Fruit fly (Drosophila melanogaster) whole organism, prepupa: ENCODE measurements around the gene Ube4B.

Experiments used
- Blimp-1 ChIP-seq: fragments of 200-800 bp; sonication (Bioruptor generic); optimal IDR thresholded peaks from 3 replicates; lab custom pipeline; 2017; ENCODE audit warnings: missing biosample characterization, missing genetic modification characterization, mild to moderate bottlenecking, moderate library complexity, missing genetic modification reagents
- CG10631 ChIP-seq: fragments of 200-800 bp; sonication (Bioruptor generic); optimal IDR thresholded peaks from 2 replicates; lab custom pipeline; 2016; ENCODE audit warnings: missing biosample characterization, missing genetic modification characterization
- CG11294 ChIP-seq: fragments of 200-800 bp; sonication (Bioruptor generic); IDR thresholded peaks from 2 replicates; pipeline ENCODE4 v1.3.6; 2022; ENCODE audit warnings: missing biosample characterization, missing genetic modification characterization
- CG11902 ChIP-seq: fragments of 200-800 bp; sonication (Bioruptor generic); optimal IDR thresholded peaks from 3 replicates; lab custom pipeline; 2016; ENCODE audit warnings: missing biosample characterization, missing genetic modification characterization
- CG15336 ChIP-seq: fragments of 200-800 bp; sonication (Bioruptor generic); IDR thresholded peaks from 2 replicates; pipeline ENCODE4 v1.3.6; 2022; ENCODE audit warnings: missing biosample characterization, missing genetic modification characterization
- CG16779 ChIP-seq: fragments of 200-800 bp; sonication (Bioruptor generic); optimal IDR thresholded peaks from 3 replicates; lab custom pipeline; 2017; ENCODE audit warnings: missing biosample characterization, mild to moderate bottlenecking, missing genetic modification characterization
- CG3032 ChIP-seq: fragments of 200-800 bp; optimal IDR thresholded peaks from 2 replicates; lab custom pipeline; 2019; ENCODE audit warnings: missing biosample characterization, mild to moderate bottlenecking, missing genetic modification characterization, moderate library complexity
- CG31627 ChIP-seq: fragments of 200-800 bp; sonication (Bioruptor generic); optimal IDR thresholded peaks from 3 replicates; lab custom pipeline; 2016; ENCODE audit warnings: missing biosample characterization, missing genetic modification characterization
- CG3919 ChIP-seq: fragments of 200-800 bp; sonication (Bioruptor generic); optimal IDR thresholded peaks from 3 replicates; lab custom pipeline; 2016; ENCODE audit warnings: missing biosample characterization, missing genetic modification characterization
- CG6276 ChIP-seq: fragments of 200-800 bp; sonication (Bioruptor generic); optimal IDR thresholded peaks from 2 replicates; lab custom pipeline; 2017; ENCODE audit warnings: missing biosample characterization, mild to moderate bottlenecking, missing genetic modification characterization
- CG6792 ChIP-seq: fragments of 200-800 bp; sonication (Bioruptor generic); optimal IDR thresholded peaks from 3 replicates; lab custom pipeline; 2016; ENCODE audit warnings: missing biosample characterization, missing genetic modification characterization
- CG6808 ChIP-seq: fragments of 200-800 bp; sonication (Bioruptor generic); optimal IDR thresholded peaks from 3 replicates; lab custom pipeline; 2017; ENCODE audit warnings: missing biosample characterization, missing genetic modification characterization, mild to moderate bottlenecking, moderate library complexity, missing genetic modification reagents
- CG6854 ChIP-seq: fragments of 200-800 bp; sonication (Bioruptor generic); optimal IDR thresholded peaks from 2 replicates; lab custom pipeline; 2017; ENCODE audit warnings: missing biosample characterization, mild to moderate bottlenecking, missing genetic modification characterization
- CG7368 ChIP-seq: fragments of 200-800 bp; sonication (Bioruptor generic); optimal IDR thresholded peaks from 3 replicates; lab custom pipeline; 2016; ENCODE audit warnings: missing biosample characterization, missing genetic modification characterization
- CG8319 ChIP-seq: fragments of 200-800 bp; sonication (Bioruptor generic); optimal IDR thresholded peaks from 3 replicates; lab custom pipeline; 2016; ENCODE audit warnings: missing biosample characterization, missing genetic modification characterization
- CG8632 ChIP-seq: fragments of 200-800 bp; sonication (Bioruptor generic); optimal IDR thresholded peaks from 3 replicates; lab custom pipeline; 2016; ENCODE audit warnings: missing biosample characterization, missing genetic modification characterization
- CG9139 ChIP-seq: fragments of 200-800 bp; sonication (Bioruptor generic); optimal IDR thresholded peaks from 3 replicates; lab custom pipeline; 2017; ENCODE audit warnings: missing biosample characterization, mild to moderate bottlenecking, missing genetic modification characterization
- Eip75B ChIP-seq: fragments of 200-800 bp; sonication (Bioruptor generic); optimal IDR thresholded peaks from 3 replicates; lab custom pipeline; 2016; ENCODE audit warnings: missing biosample characterization, missing genetic modification characterization
- Eip78C ChIP-seq: fragments of 200-800 bp; sonication (Bioruptor generic); peaks from one replicate; lab custom pipeline; 2016; ENCODE audit warnings: missing biosample characterization, missing genetic modification characterization
- Ets21C ChIP-seq: fragments of 200-800 bp; sonication (Bioruptor generic); optimal IDR thresholded peaks from 3 replicates; lab custom pipeline; 2016; ENCODE audit warnings: missing biosample characterization, missing genetic modification characterization
- Ets96B ChIP-seq: fragments of 200-800 bp; optimal IDR thresholded peaks from 2 replicates; lab custom pipeline; 2019; ENCODE audit warnings: missing biosample characterization, mild to moderate bottlenecking, missing genetic modification characterization, moderate library complexity
- Hr4 ChIP-seq: fragments of 200-800 bp; sonication (Bioruptor generic); optimal IDR thresholded peaks from 3 replicates; lab custom pipeline; 2016; ENCODE audit warnings: missing biosample characterization, missing genetic modification characterization
- Met ChIP-seq: fragments of 200-800 bp; sonication (Bioruptor generic); optimal IDR thresholded peaks from 3 replicates; lab custom pipeline; 2016; ENCODE audit warnings: missing biosample characterization, missing genetic modification characterization
- OdsH ChIP-seq: fragments of 200-800 bp; sonication (Bioruptor generic); optimal IDR thresholded peaks from 3 replicates; lab custom pipeline; 2016; ENCODE audit warnings: missing biosample characterization, missing genetic modification characterization
- Smox ChIP-seq: fragments of 200-800 bp; sonication (Bioruptor generic); optimal IDR thresholded peaks from 3 replicates; lab custom pipeline; 2016; ENCODE audit warnings: missing biosample characterization, missing genetic modification characterization
- Sox14 ChIP-seq: fragments of 200-800 bp; sonication (Bioruptor generic); optimal IDR thresholded peaks from 3 replicates; lab custom pipeline; 2016; ENCODE audit warnings: missing biosample characterization, missing genetic modification characterization
- Sox15 ChIP-seq: fragments of 200-800 bp; sonication (Bioruptor generic); optimal IDR thresholded peaks from 3 replicates; lab custom pipeline; 2016; ENCODE audit warnings: missing biosample characterization, missing genetic modification characterization
- achi ChIP-seq: fragments of 200-800 bp; sonication (Bioruptor generic); optimal IDR thresholded peaks from 3 replicates; lab custom pipeline; 2016; ENCODE audit warnings: missing biosample characterization, missing genetic modification characterization
- acj6 ChIP-seq: fragments of 200-800 bp; sonication (Bioruptor generic); optimal IDR thresholded peaks from 3 replicates; lab custom pipeline; 2016; ENCODE audit warnings: missing biosample characterization, missing genetic modification characterization
- cyc ChIP-seq: fragments of 200-800 bp; sonication (Bioruptor generic); optimal IDR thresholded peaks from 3 replicates; lab custom pipeline; 2016; ENCODE audit warnings: missing biosample characterization, missing genetic modification characterization
- dsx ChIP-seq: fragments of 200-800 bp; optimal IDR thresholded peaks from 3 replicates; lab custom pipeline; 2019; ENCODE audit warnings: missing biosample characterization, mild to moderate bottlenecking, missing genetic modification characterization, moderate library complexity; ENCODE audit not compliant: poor library complexity, severe bottlenecking
- eg ChIP-seq: fragments of 200-800 bp; sonication (Bioruptor generic); IDR thresholded peaks from 3 replicates; pipeline ENCODE4 v1.3.6; 2022; ENCODE audit warnings: missing biosample characterization, missing genetic modification characterization
- esn ChIP-seq: fragments of 200-800 bp; sonication (Bioruptor generic); optimal IDR thresholded peaks from 2 replicates; lab custom pipeline; 2016; ENCODE audit warnings: missing biosample characterization, mild to moderate bottlenecking, missing genetic modification characterization, moderate library complexity
- fd59A ChIP-seq: fragments of 200-800 bp; sonication (Bioruptor generic); optimal IDR thresholded peaks from 2 replicates; lab custom pipeline; 2017; ENCODE audit warnings: missing biosample characterization, mild to moderate bottlenecking, missing genetic modification characterization, missing genetic modification reagents
- fd85E ChIP-seq: fragments of 200-800 bp; sonication (Bioruptor generic); optimal IDR thresholded peaks from 3 replicates; lab custom pipeline; 2016; ENCODE audit warnings: missing biosample characterization, missing genetic modification characterization
- salr ChIP-seq, 2 experiments: fragments of 200-800 bp; sonication (Bioruptor generic); optimal IDR thresholded peaks; 3 replicates each; lab custom pipeline; 2016 to 2018; ENCODE audit warnings: missing biosample characterization in 2 of 2, missing genetic modification characterization in 2 of 2, mild to moderate bottlenecking in 1 of 2
- spab ChIP-seq: fragments of 200-800 bp; sonication (Bioruptor generic); optimal IDR thresholded peaks from 2 replicates; lab custom pipeline; 2017; ENCODE audit warnings: missing biosample characterization, mild to moderate bottlenecking, missing genetic modification characterization, missing genetic modification reagents
- ss ChIP-seq, 2 experiments: fragments of 200-800 bp; sonication (Bioruptor generic); optimal IDR thresholded peaks; 2 replicates in 1 of 2; 3 replicates in 1 of 2; lab custom pipeline; 2017 to 2018; ENCODE audit warnings: mild to moderate bottlenecking in 2 of 2, missing biosample characterization in 2 of 2, missing genetic modification characterization in 2 of 2, moderate library complexity in 1 of 2
- svp ChIP-seq: fragments of 200-800 bp; sonication (Bioruptor generic); peaks from one replicate; lab custom pipeline; 2016; ENCODE audit warnings: missing biosample characterization, missing genetic modification characterization
- topi ChIP-seq: fragments of 200-800 bp; sonication (Bioruptor generic); optimal IDR thresholded peaks from 3 replicates; lab custom pipeline; 2016; ENCODE audit warnings: missing biosample characterization, missing genetic modification characterization

The Ube4B gene

dm6 chr2L:12982107-12982506, 37.1 kb downstream of the Ube4B start (continued):
- peak; percentile 48 for TF ChIP-seq svp (GFP tag; lab: Kevin White, UChicago)
- no peak for TF ChIP-seq CG3032 (tag; lab: Kevin White, UChicago)
- peak; percentile 25 for TF ChIP-seq acj6 (GFP tag; lab: Kevin White, UChicago)
- TF ChIP-seq CG9139, result no peak
- peak; percentile 10 for TF ChIP-seq Sox14 (GFP tag; lab: Kevin White, UChicago)
- TF ChIP-seq Smox, result peak; percentile 14
- TF ChIP-seq, all 60 proteins: peak for 16

- TF ChIP-seq achi (GFP tag; lab: Kevin White, UChicago) (no peak), CG31627 (GFP tag; lab: Kevin White, UChicago) (no peak), Sox15 (GFP tag; lab: Kevin White, UChicago) (no peak), CG6276 (GFP tag; lab: Kevin White, UChicago) (no peak)
Measured at dm6 chr2L:12978486-12978885, 40.7 kb downstream of the Ube4B start, which contains the start of gene Vha68-3. Gene Vha68-3 (plus strand): TSS chr2L:12978786.

DNA sequence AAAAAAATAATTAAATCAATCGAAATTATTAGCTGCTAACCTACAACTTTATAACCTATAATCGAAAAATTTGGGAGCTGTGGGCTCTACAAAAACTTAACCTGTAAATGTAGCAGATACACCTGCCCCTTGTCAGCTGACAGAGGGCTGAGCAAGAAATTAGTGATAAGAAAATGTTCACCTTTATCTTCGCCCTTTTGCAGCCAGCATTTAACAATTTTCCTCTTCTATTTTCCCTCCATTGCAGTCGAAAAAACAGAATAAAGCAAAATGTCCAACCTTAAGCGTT, 43.9 kb downstream of the Ube4B start:
- TF ChIP-seq fd85E, result no peak

DNA sequence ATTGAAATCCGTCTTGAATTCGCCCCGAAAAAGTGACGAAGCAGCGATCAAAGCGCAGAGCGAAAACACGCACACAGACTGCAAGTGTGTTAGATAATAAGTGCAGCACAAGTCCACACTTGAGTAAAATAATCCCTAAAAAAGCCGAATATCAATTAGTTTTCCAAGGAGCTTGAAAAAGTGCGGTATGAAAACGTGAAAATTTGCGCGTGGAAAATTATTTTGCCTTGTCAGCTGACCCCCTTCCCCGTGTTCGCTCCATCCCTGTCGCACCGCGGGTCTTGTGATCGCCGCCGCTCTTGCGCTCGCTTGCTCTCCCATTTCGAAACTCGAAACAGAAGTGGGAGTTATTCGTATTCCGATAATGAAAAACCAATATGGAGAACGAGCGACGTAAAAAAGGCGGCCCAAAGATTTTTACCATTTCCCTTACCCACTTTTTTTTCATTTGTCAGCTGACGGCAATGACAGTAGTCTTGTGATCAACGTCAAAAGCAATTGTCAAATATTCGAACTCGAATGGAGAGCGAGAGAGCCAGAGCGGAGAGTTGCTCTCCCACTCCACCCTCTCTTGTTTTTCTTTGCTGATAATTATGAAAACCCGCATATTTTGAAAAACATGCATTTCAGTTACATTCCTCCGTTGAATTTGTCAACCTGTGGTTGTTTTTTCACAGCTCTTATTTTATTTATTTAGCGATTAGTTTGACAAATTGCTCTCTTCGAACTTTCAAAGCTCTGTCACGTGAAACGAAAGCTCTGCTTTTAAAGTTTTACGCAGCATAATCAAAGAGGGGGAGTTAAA, 44.5 kb downstream of the Ube4B start:
- TF ChIP-seq Ets96B (tag; lab: Kevin White, UChicago), result no peak
- peak; percentile 31 for TF ChIP-seq Eip78C (GFP tag; lab: Kevin White, UChicago)
- no peak for TF ChIP-seq cyc (GFP tag; lab: Kevin White, UChicago)
- peak; percentile 31; the same call in 1 of the 3 replicates for TF ChIP-seq eg (GFP tag; lab: Robert Waterston, UW)
- no peak for TF ChIP-seq svp (GFP tag; lab: Kevin White, UChicago)
- no peak for TF ChIP-seq CG11902 (GFP tag; lab: Kevin White, UChicago)
- TF ChIP-seq achi (GFP tag; lab: Kevin White, UChicago), result peak; percentile 99
- peak in 1 of 2 experiments; percentile 1 for TF ChIP-seq ss (GFP tag; optimal IDR thresholded peaks at IDR 0.05; lab: Kevin White, UChicago)

DNA sequence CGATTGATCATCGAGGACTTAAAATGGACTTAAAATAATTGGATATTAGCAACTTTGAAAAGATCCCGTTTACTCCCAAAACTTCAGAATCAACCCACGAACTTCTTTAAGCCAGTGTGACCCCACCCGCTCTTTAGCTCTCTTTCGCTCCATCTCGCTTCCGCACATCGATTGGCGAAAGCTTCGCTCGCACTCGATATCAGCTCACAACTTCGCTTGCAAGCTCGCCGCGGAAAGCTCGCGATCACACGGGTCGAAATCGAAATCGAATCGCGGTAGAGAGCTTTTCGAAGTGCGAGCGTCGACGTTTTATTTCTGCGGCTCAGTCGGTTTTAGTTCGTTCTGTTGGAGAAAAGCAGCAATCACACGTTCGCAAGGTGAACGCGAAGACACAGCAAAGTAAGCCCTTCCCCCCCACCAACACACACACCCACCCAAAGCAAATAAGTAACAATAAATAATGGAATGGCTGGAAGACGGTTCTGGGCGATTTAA, 45.1 kb downstream of the Ube4B start, which contains the start of gene Vha68-2:
Vha68-2 (plus strand) TSS at position 278 of the 495 bp plus-strand sequence.
- TF ChIP-seq ss (GFP tag; optimal IDR thresholded peaks at IDR 0.05; lab: Kevin White, UChicago) (peak; percentile 5), Sox14 (GFP tag; lab: Kevin White, UChicago) (no peak), CG6854 (GFP tag; lab: Kevin White, UChicago) (peak; percentile 43), esn (peak; percentile 69), spab (GFP tag; lab: Kevin White, UChicago) (no peak), svp (GFP tag; lab: Kevin White, UChicago) (peak; percentile 75), salr (GFP tag; optimal IDR thresholded peaks at IDR 0.05; lab: Kevin White, UChicago) (peak in 1 of 2 experiments; percentile 37), CG16779 (no peak), Ets96B (tag; lab: Kevin White, UChicago) (no peak), Sox15 (GFP tag; lab: Kevin White, UChicago) (no peak), CG11294 (GFP tag; lab: Robert Waterston, UW) (no peak), acj6 (GFP tag; lab: Kevin White, UChicago) (peak; percentile 58), fd59A (no peak), CG6808 (GFP tag; lab: Kevin White, UChicago) (no peak), CG31627 (GFP tag; lab: Kevin White, UChicago) (peak; percentile 56), fd85E (peak; percentile 34), Met (GFP tag; lab: Kevin White, UChicago) (no peak), OdsH (GFP tag; lab: Kevin White, UChicago) (peak; percentile 60), Blimp-1 (no peak), CG3919 (GFP tag; lab: Kevin White, UChicago) (peak; percentile 18), CG7368 (GFP tag; lab: Kevin White, UChicago) (no peak), CG6276 (GFP tag; lab: Kevin White, UChicago) (no peak), CG6792 (GFP tag; lab: Kevin White, UChicago) (peak; percentile 46), topi (GFP tag; lab: Kevin White, UChicago) (peak; percentile 11), Ets21C (GFP tag; lab: Kevin White, UChicago) (peak; percentile 39), CG8319 (GFP tag; lab: Kevin White, UChicago) (no peak), CG9139 (peak; percentile 21), achi (GFP tag; lab: Kevin White, UChicago) (no peak), CG8632 (GFP tag; lab: Kevin White, UChicago) (no peak), CG10631 (GFP tag; lab: Kevin White, UChicago) (no peak), dsx (GFP tag; lab: Kevin White, UChicago) (no peak), Hr4 (GFP tag; lab: Kevin White, UChicago) (no peak), CG15336 (GFP tag; lab: Robert Waterston, UW) (no peak), Eip75B (GFP tag; lab: Kevin White, UChicago) (peak; percentile 42)
